Fruit fly (Drosophila melanogaster): ENCODE measurements around the gene Sfmbt.
"Not testable (repeated sequence)": the region's sequence is repeated elsewhere in the genome, so short reads cannot be mapped to it uniquely, and the experiment has no call there.

The Sfmbt gene

dm6 chr2L:13211764-13212265 lies 35.2 kb upstream of the Sfmbt start, which contains the start of gene CG15482:
Gene CG15482, minus strand, starts transcription at chr2L:13211814.
- not testable (repeated sequence) for TF ChIP-seq Ets98B (GFP tag; IDR thresholded peaks at IDR 0.05); CG34367 (tag; optimal IDR thresholded peaks at IDR 0.05); EcR (GFP tag; optimal IDR thresholded peaks at IDR 0.05)

- TF ChIP-seq CG8159 (tag; optimal IDR thresholded peaks at IDR 0.05) (no peak), Snoo (tag; optimal IDR thresholded peaks at IDR 0.05) (no peak), CG13204 (GFP tag; optimal IDR thresholded peaks at IDR 0.05) (no peak), gl (tag; optimal IDR thresholded peaks at IDR 0.05) (no peak), EcR (GFP tag; optimal IDR thresholded peaks at IDR 0.05) (no peak), CG4496 (GFP tag; IDR thresholded peaks at IDR 0.05) (0 out of 3 replicates have a peak, but pooled peaks have one; percentile 13), CG9948 (tag; optimal IDR thresholded peaks at IDR 0.05) (no peak), CG32121 (GFP tag; IDR thresholded peaks at IDR 0.05) (peak; percentile 17; the same call in 1 of the 2 replicates), CG34367 (tag; optimal IDR thresholded peaks at IDR 0.05) (no peak), Pif1A (GFP tag; optimal IDR thresholded peaks at IDR 0.05) (no peak)
Observed at dm6 chr2L:13206857-13207463, 30.4 kb upstream of the Sfmbt start.

dm6 chr2L:13206077-13206668 lies 29.6 kb upstream of the Sfmbt start:
- TF ChIP-seq EcR (GFP tag; optimal IDR thresholded peaks at IDR 0.05) (peak; percentile 92), CG32121 (GFP tag; IDR thresholded peaks at IDR 0.05) (peak; percentile 36; the same call in 1 of the 2 replicates), Pif1B (GFP tag; optimal IDR thresholded peaks at IDR 0.05) (no peak), CG13204 (GFP tag; optimal IDR thresholded peaks at IDR 0.05) (no peak), CG12605 (GFP tag; IDR thresholded peaks at IDR 0.05) (peak; percentile 62; the same call in 1 of the 2 replicates), Ets98B (GFP tag; IDR thresholded peaks at IDR 0.05) (peak; percentile 48)

- TF ChIP-seq Snoo (tag; optimal IDR thresholded peaks at IDR 0.05) (peak; percentile 48), CG32121 (GFP tag; IDR thresholded peaks at IDR 0.05) (peak; percentile 45; the same call in 1 of the 2 replicates), Pif1A (GFP tag; optimal IDR thresholded peaks at IDR 0.05) (no peak), CG12605 (GFP tag; IDR thresholded peaks at IDR 0.05) (0 out of 2 replicates have a peak, but pooled peaks have one; percentile 10), EcR (GFP tag; optimal IDR thresholded peaks at IDR 0.05) (peak; percentile 49), Pif1B (GFP tag; optimal IDR thresholded peaks at IDR 0.05) (no peak), fd96Ca (GFP tag; IDR thresholded peaks at IDR 0.05) (peak; percentile 44; the same call in 1 of the 3 replicates), gl (tag; optimal IDR thresholded peaks at IDR 0.05) (peak; percentile 3), CG13204 (GFP tag; optimal IDR thresholded peaks at IDR 0.05) (peak; percentile 54), CG15710 (tag; optimal IDR thresholded peaks at IDR 0.05) (no peak), Ets98B (GFP tag; IDR thresholded peaks at IDR 0.05) (peak; percentile 9; the same call in 1 of the 2 replicates), D1 (tag; optimal IDR thresholded peaks at IDR 0.05) (no peak)
Observed at dm6 chr2L:13205256-13205655, 28.7 kb upstream of the Sfmbt start.

dm6 chr2L:13204151-13204550 lies 27.6 kb upstream of the Sfmbt start:
- TF ChIP-seq CG13204 (GFP tag; optimal IDR thresholded peaks at IDR 0.05) (no peak), CG9948 (tag; optimal IDR thresholded peaks at IDR 0.05) (no peak), CG32121 (GFP tag; IDR thresholded peaks at IDR 0.05) (no peak)

dm6 chr2L:13203437-13204137 lies 27.0 kb upstream of the Sfmbt start, which contains the start of gene Pect:
Gene Pect, plus strand, starts transcription at chr2L:13203762.
- TF ChIP-seq CG17806 (tag; optimal IDR thresholded peaks at IDR 0.05) (no peak), Pif1A (GFP tag; optimal IDR thresholded peaks at IDR 0.05) (no peak), rn (GFP tag; IDR thresholded peaks at IDR 0.05) (no peak), Pif1B (GFP tag; optimal IDR thresholded peaks at IDR 0.05) (no peak), CG13204 (GFP tag; optimal IDR thresholded peaks at IDR 0.05) (no peak), CG14655 (GFP tag; optimal IDR thresholded peaks at IDR 0.05) (no peak), CG8159 (tag; optimal IDR thresholded peaks at IDR 0.05) (no peak), CG34367 (tag; optimal IDR thresholded peaks at IDR 0.05) (no peak), CG4496 (GFP tag; IDR thresholded peaks at IDR 0.05) (no peak), gl (tag; optimal IDR thresholded peaks at IDR 0.05) (peak; percentile 7), Ets98B (GFP tag; IDR thresholded peaks at IDR 0.05) (peak; percentile 54; the same call in 1 of the 2 replicates), CG12605 (GFP tag; IDR thresholded peaks at IDR 0.05) (peak; percentile 62), CG8301 (tag; optimal IDR thresholded peaks at IDR 0.05) (no peak), CG32121 (GFP tag; IDR thresholded peaks at IDR 0.05) (no peak), EcR (GFP tag; optimal IDR thresholded peaks at IDR 0.05) (peak; percentile 52), D1 (tag; optimal IDR thresholded peaks at IDR 0.05) (no peak), CG15710 (tag; optimal IDR thresholded peaks at IDR 0.05) (peak; percentile 28), CG9948 (tag; optimal IDR thresholded peaks at IDR 0.05) (no peak), Snoo (tag; optimal IDR thresholded peaks at IDR 0.05) (no peak), fd96Ca (GFP tag; IDR thresholded peaks at IDR 0.05) (peak; percentile 38; the same call in 1 of the 3 replicates), CG10348 (GFP tag; IDR thresholded peaks at IDR 0.05) (no peak)
